Fruit fly (Drosophila melanogaster): Measurements from ENCODE around the gene AP-2sigma.
A peak's percentile ranks its signal among the peaks of the same experiment; 100 is the strongest.

AP-2sigma gene

DNA sequence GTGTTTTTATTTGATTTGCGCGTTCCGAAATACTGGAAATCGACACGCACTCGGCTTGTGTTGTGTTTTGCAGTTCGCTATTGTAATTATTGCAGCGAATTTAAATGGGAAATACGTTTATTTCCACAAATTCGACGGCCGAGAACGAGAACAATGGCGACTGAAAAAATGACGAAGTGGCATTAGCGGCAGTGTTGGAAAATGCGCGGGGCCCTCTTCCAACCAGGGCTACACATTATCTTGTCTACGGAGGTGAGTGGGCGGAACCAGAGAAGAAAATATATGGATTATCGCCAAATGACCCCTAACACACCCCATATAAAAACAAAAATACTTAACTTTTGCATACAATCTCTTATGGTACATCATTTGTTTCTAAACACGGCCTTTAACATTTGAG is 1.0 kb downstream of the AP-2sigma start, which contains the start of gene Rab1 (continued):
- TF ChIP-seq CG8359 (GFP tag; optimal IDR thresholded peaks at IDR 0.05; ENCODE audit: borderline replicate concordance) (no peak), CG11085 (GFP tag; IDR thresholded peaks at IDR 0.05) (0 out of 2 replicates have a peak, but pooled peaks have one; percentile 26), sd (tag; optimal IDR thresholded peaks at IDR 0.05) (peak; percentile 12), so (GFP tag; IDR thresholded peaks at IDR 0.05) (no peak; the same call in 2 of the 3 replicates), sens (GFP tag) (peak; percentile 1), pros (GFP tag; optimal IDR thresholded peaks at IDR 0.05) (no peak), HmgD (GFP tag; optimal IDR thresholded peaks at IDR 0.05) (peak; percentile 18), pb (GFP tag; optimal IDR thresholded peaks at IDR 0.05) (peak; percentile 39), CG17912 (GFP tag; optimal IDR thresholded peaks at IDR 0.05) (peak; percentile 24), HLHmδ (GFP tag; optimal IDR thresholded peaks at IDR 0.05) (peak; percentile 41), chn (GFP tag; optimal IDR thresholded peaks at IDR 0.05) (peak; percentile 34), Jarid2 (GFP tag; optimal IDR thresholded peaks at IDR 0.05) (no peak), vfl (GFP tag; optimal IDR thresholded peaks at IDR 0.05) (no peak), stwl (tag; optimal IDR thresholded peaks at IDR 0.05) (peak; percentile 56), CG11093 (GFP tag; IDR thresholded peaks at IDR 0.05) (no peak), MBD-R2 (GFP tag; IDR thresholded peaks at IDR 0.05) (peak; percentile 78), CG31441 (GFP tag; IDR thresholded peaks at IDR 0.05) (no peak), onecut (GFP tag; IDR thresholded peaks at IDR 0.05) (peak; percentile 44; the same call in 1 of the 2 replicates), Atf3 (GFP tag; optimal IDR thresholded peaks at IDR 0.05) (no peak), CTCF (GFP tag; optimal IDR thresholded peaks at IDR 0.05) (no peak), fu2 (GFP tag; optimal IDR thresholded peaks at IDR 0.05) (peak; percentile 35), CG1792 (GFP tag; optimal IDR thresholded peaks at IDR 0.05) (no peak), Usf (GFP tag; optimal IDR thresholded peaks at IDR 0.05) (no peak), CG18599 (GFP tag; optimal IDR thresholded peaks at IDR 0.05) (peak; percentile 45), Vsx1 (GFP tag; optimal IDR thresholded peaks at IDR 0.05) (no peak), CG4424 (GFP tag; optimal IDR thresholded peaks at IDR 0.05) (peak; percentile 24), gt (GFP tag; IDR thresholded peaks at IDR 0.05) (no peak), otp (GFP tag; IDR thresholded peaks at IDR 0.05) (no peak), ab (GFP tag; optimal IDR thresholded peaks at IDR 0.05) (no peak), Chrac-16 (GFP tag; optimal IDR thresholded peaks at IDR 0.05) (peak; percentile 41), salm (tag; optimal IDR thresholded peaks at IDR 0.05) (no peak), Med (GFP tag) (peak; percentile 92), CG17829 (tag; optimal IDR thresholded peaks at IDR 0.05) (peak; percentile 29), CG33213 (GFP tag; optimal IDR thresholded peaks at IDR 0.05) (peak; percentile 4), dmrt11E (tag; optimal IDR thresholded peaks at IDR 0.05) (no peak), CG9797 (GFP tag; optimal IDR thresholded peaks at IDR 0.05) (peak; percentile 30), CG34422 (GFP tag; IDR thresholded peaks at IDR 0.05) (peak; percentile 62; the same call in 2 of the 3 replicates), gce (GFP tag; IDR thresholded peaks at IDR 0.05) (no peak), gcm2 (GFP tag; optimal IDR thresholded peaks at IDR 0.05) (no peak), eyg (GFP tag; optimal IDR thresholded peaks at IDR 0.05) (peak; percentile 6), Myb (GFP tag; optimal IDR thresholded peaks at IDR 0.05) (peak; percentile 46), Drgx (GFP tag; IDR thresholded peaks at IDR 0.05) (no peak), Hand (GFP tag; optimal IDR thresholded peaks at IDR 0.05) (no peak), Meics (GFP tag; optimal IDR thresholded peaks at IDR 0.05) (peak; percentile 12), CG7963 (GFP tag; IDR thresholded peaks at IDR 0.05; ENCODE audit: partially characterized antibody) (no peak), CG30020 (tag; optimal IDR thresholded peaks at IDR 0.05) (peak; percentile 1), Atf-2 (GFP tag; optimal IDR thresholded peaks at IDR 0.05) (no peak), CG13296 (GFP tag; optimal IDR thresholded peaks at IDR 0.05) (peak; percentile 25), CG12659 (GFP tag; optimal IDR thresholded peaks at IDR 0.05) (peak; percentile 62), CG16813 (GFP tag; IDR thresholded peaks at IDR 0.05; ENCODE audit: partially characterized antibody) (0 out of 3 replicates have a peak, but pooled peaks have one; percentile 24), mld (GFP tag; IDR thresholded peaks at IDR 0.05; ENCODE audit: partially characterized antibody) (no peak), nerfin-1 (tag; optimal IDR thresholded peaks at IDR 0.05) (peak; percentile 7)
